Worm (Caenorhabditis elegans) whole organism, L2 larva: ENCODE measurements around the gene nas-39.

Experiments used
- elt-1 ChIP-seq: fragments of 150-350 bp; optimal IDR thresholded peaks from 2 replicates; lab custom pipeline; 2014; ENCODE audit warnings: missing biosample characterization, missing genetic modification characterization
- nhr-12 ChIP-seq: fragments of 150-350 bp; optimal IDR thresholded peaks from 2 replicates; lab custom pipeline; 2014; ENCODE audit warnings: missing biosample characterization, missing genetic modification characterization
- unc-39 ChIP-seq: fragments of 150-350 bp; optimal IDR thresholded peaks from 2 replicates; lab custom pipeline; 2014; ENCODE audit warnings: missing biosample characterization, missing genetic modification characterization
- unc-62 ChIP-seq: fragments of 150-350 bp; optimal IDR thresholded peaks from 2 replicates; lab custom pipeline; 2014; ENCODE audit warnings: missing biosample characterization, missing genetic modification reagents, missing genetic modification characterization

- TF ChIP-seq unc-62 (GFP tag; lab: Kevin White, UChicago): no peak
- TF ChIP-seq nhr-12: no peak
- TF ChIP-seq unc-39 (tag; lab: Kevin White, UChicago): no peak
- TF ChIP-seq elt-1: no peak
These were observed 23.5 kb downstream of the nas-39 start for ce11 chrX:16480232-16480631.
